Worm (Caenorhabditis elegans) whole organism, L4 larva: ENCODE results near the gene phb-2.

Experiments
- Y48G9A.11 ChIP-seq: fragments of 200-800 bp; sonication (Bioruptor generic); IDR thresholded peaks from 2 replicates; pipeline ENCODE4 v1.3.6; 2022; ENCODE audit warnings: missing genetic modification reagents, missing genetic modification characterization, missing compliant biosample characterization
- daf-12 ChIP-seq: fragments of 150-350 bp; optimal IDR thresholded peaks from 2 replicates; lab custom pipeline; 2014; ENCODE audit warnings: missing biosample characterization, missing genetic modification reagents, missing genetic modification characterization
- fos-1 ChIP-seq: fragments of 150-350 bp; optimal IDR thresholded peaks from 2 replicates; lab custom pipeline; 2014; ENCODE audit warnings: missing biosample characterization, missing genetic modification characterization
- lin-15B ChIP-seq: fragments of 150-350 bp; sonication (generic microtip); optimal IDR thresholded peaks from 3 replicates; lab custom pipeline; 2014; ENCODE audit warnings: missing biosample characterization, missing genetic modification characterization

ce11 chrII:6248029-6248428 lies 3.2 kb upstream of the phb-2 start:
- TF ChIP-seq Y48G9A.11 (GFP tag; lab: Robert Waterston, UW) (no peak), daf-12 (tag; lab: Kevin White, UChicago) (no peak), fos-1 (no peak), lin-15B (tag; lab: Kevin White, UChicago) (no peak)
